Fruit fly (Drosophila melanogaster): ENCODE results near the gene Nedd4.

The Nedd4 gene

DNA sequence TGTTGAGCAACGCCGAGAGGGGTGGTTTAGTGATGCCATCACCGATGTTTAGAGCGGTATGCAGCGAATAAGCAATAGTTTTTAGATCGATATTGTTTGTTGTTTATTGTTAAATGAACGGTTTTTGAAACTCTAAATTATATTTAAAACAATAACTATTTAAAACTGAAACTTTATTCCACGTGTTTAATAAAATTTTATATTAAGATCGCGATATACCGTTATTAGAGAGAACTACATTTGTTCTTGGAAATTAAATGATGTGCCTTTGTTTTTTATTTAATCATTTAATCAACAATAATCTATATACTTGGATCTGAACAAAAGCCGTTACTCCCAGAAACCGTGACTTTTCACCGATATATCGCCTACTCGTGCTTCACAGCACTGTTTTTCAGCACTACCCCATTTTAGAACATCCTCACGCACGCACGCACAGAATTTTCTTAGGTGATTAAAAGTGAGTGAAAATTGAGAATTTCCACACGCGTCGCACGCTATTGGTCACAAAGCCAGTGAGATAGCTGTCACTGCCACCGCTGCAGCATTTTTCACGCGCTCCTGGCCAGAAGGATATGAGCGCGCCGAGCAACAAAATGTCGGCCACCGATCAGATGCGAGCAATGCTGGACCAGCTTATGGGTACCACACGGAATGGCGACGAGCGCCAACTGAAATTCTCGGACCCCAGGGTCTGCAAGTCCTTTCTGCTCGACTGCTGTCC, 15.8 kb upstream of the Nedd4 start, which contains the start of the genes U4-U6-60K and CG7564 (continued):
- TF ChIP-seq crc (GFP tag; optimal IDR thresholded peaks at IDR 0.05) (peak; percentile 15), CG11398 (GFP tag; optimal IDR thresholded peaks at IDR 0.05) (no peak), disco-r (GFP tag; optimal IDR thresholded peaks at IDR 0.05) (peak; percentile 26), zfh2 (GFP tag; optimal IDR thresholded peaks at IDR 0.05) (peak; percentile 81), dan (GFP tag; IDR thresholded peaks at IDR 0.05) (no peak), cas (GFP tag; IDR thresholded peaks at IDR 0.05) (no peak), CG43689 (GFP tag; IDR thresholded peaks at IDR 0.05) (no peak), CG12744 (GFP tag; optimal IDR thresholded peaks at IDR 0.05) (peak; percentile 5), Atf6 (GFP tag; IDR thresholded peaks at IDR 0.05) (no peak), CG14050 (GFP tag; IDR thresholded peaks at IDR 0.05) (no peak), CG8944 (GFP tag; optimal IDR thresholded peaks at IDR 0.05) (peak; percentile 28), mam (GFP tag; optimal IDR thresholded peaks at IDR 0.05) (peak; percentile 69), Usf (GFP tag; optimal IDR thresholded peaks at IDR 0.05) (peak; percentile 55), CG12155 (GFP tag; optimal IDR thresholded peaks at IDR 0.05) (peak; percentile 77), schlank (tag; optimal IDR thresholded peaks at IDR 0.05) (no peak), Aef1 (GFP tag; IDR thresholded peaks at IDR 0.05) (peak; percentile 10; the same call in 2 of the 3 replicates), CG10462 (GFP tag; optimal IDR thresholded peaks at IDR 0.05) (peak; percentile 15), CG16779 (GFP tag; IDR thresholded peaks at IDR 0.05) (no peak), gce (GFP tag; IDR thresholded peaks at IDR 0.05) (no peak), slou (GFP tag; optimal IDR thresholded peaks at IDR 0.05) (peak; percentile 70), CG8281 (tag; optimal IDR thresholded peaks at IDR 0.05) (no peak), dati (GFP tag; IDR thresholded peaks at IDR 0.05) (no peak), cato (GFP tag; optimal IDR thresholded peaks at IDR 0.05; ENCODE audit: borderline replicate concordance) (peak; percentile 64), Six4 (GFP tag; optimal IDR thresholded peaks at IDR 0.05) (peak; percentile 39), CG5953 (GFP tag; IDR thresholded peaks at IDR 0.05) (no peak), CG1603 (tag; optimal IDR thresholded peaks at IDR 0.05) (peak; percentile 44), CG10979 (tag; optimal IDR thresholded peaks at IDR 0.05) (peak; percentile 32), CG34422 (GFP tag; IDR thresholded peaks at IDR 0.05) (peak; percentile 33; the same call in 1 of the 3 replicates), NFAT (GFP tag; IDR thresholded peaks at IDR 0.05) (peak; percentile 76), CG14965 (GFP tag; optimal IDR thresholded peaks at IDR 0.05; ENCODE audit: borderline replicate concordance) (no peak), CG1233 (GFP tag; optimal IDR thresholded peaks at IDR 0.05) (peak; percentile 28), CG15011 (GFP tag; optimal IDR thresholded peaks at IDR 0.05) (peak; percentile 42), lab (GFP tag; optimal IDR thresholded peaks at IDR 0.05) (peak; percentile 54), CG7963 (GFP tag; IDR thresholded peaks at IDR 0.05; ENCODE audit: partially characterized antibody) (peak; percentile 92), CG11093 (GFP tag; IDR thresholded peaks at IDR 0.05) (no peak), CG7987 (GFP tag; optimal IDR thresholded peaks at IDR 0.05) (no peak), tup (GFP tag; optimal IDR thresholded peaks at IDR 0.05) (peak; percentile 15), bowl (GFP tag; IDR thresholded peaks at IDR 0.05) (no peak), CG13424 (tag; optimal IDR thresholded peaks at IDR 0.05) (peak; percentile 56), CG15073 (GFP tag; optimal IDR thresholded peaks at IDR 0.05) (no peak), al (GFP tag; IDR thresholded peaks at IDR 0.05) (peak; percentile 54), ash1 (GFP tag; optimal IDR thresholded peaks at IDR 0.05) (no peak), pan (optimal IDR thresholded peaks at IDR 0.05) (no peak), pan (GFP tag; optimal IDR thresholded peaks at IDR 0.05 in 1 of 2, IDR thresholded peaks at IDR 0.05 in 1 of 2) (no peak), Deaf1 (tag; optimal IDR thresholded peaks at IDR 0.05) (peak; percentile 4), CG5180 (GFP tag; optimal IDR thresholded peaks at IDR 0.05) (no peak), cg (GFP tag; optimal IDR thresholded peaks at IDR 0.05) (no peak), CG11723 (GFP tag; optimal IDR thresholded peaks at IDR 0.05) (peak; percentile 45), sob (GFP tag; IDR thresholded peaks at IDR 0.05) (peak; percentile 81), CG4282 (GFP tag; optimal IDR thresholded peaks at IDR 0.05) (peak; percentile 8), CG10147 (GFP tag; optimal IDR thresholded peaks at IDR 0.05) (peak; percentile 51)
